Worm (Caenorhabditis elegans) whole organism, L4 larva: ENCODE data around the gene alkb-8.
A peak's percentile ranks its signal among the peaks of the same experiment; 100 is the strongest.

Experiments used
- F10B5.3 ChIP-seq: sonication (generic microtip); optimal IDR thresholded peaks from 2 replicates; lab custom pipeline; 2016; ENCODE audit warnings: mild to moderate bottlenecking, missing genetic modification characterization, missing compliant biosample characterization
- F37D6.2 ChIP-seq: sonication (generic microtip); optimal IDR thresholded peaks from 2 replicates; lab custom pipeline; 2016; ENCODE audit warnings: mild to moderate bottlenecking, missing genetic modification characterization, missing compliant biosample characterization
- F49E8.2 ChIP-seq: sonication (generic microtip); optimal IDR thresholded peaks from 2 replicates; lab custom pipeline; 2016; ENCODE audit warnings: missing compliant biosample characterization, mild to moderate bottlenecking, missing genetic modification characterization, borderline replicate concordance
- R02D3.7 ChIP-seq: fragments of 150-350 bp; sonication (generic microtip); optimal IDR thresholded peaks from 3 replicates; lab custom pipeline; 2014; ENCODE audit warnings: missing biosample characterization, missing genetic modification characterization
- Y5F2A.4 ChIP-seq: fragments of 200-800 bp; sonication (Bioruptor generic); optimal IDR thresholded peaks from 2 replicates; lab custom pipeline; 2018; ENCODE audit warnings: mild to moderate bottlenecking, missing genetic modification characterization, missing compliant biosample characterization
- ZK337.2 ChIP-seq: fragments of 200-800 bp; sonication (Bioruptor generic); IDR thresholded peaks from 2 replicates; pipeline ENCODE4 v1.3.6; 2022; ENCODE audit warnings: missing genetic modification reagents, missing genetic modification characterization, missing compliant biosample characterization
- aha-1 ChIP-seq: fragments of 150-350 bp; peaks from one replicate; lab custom pipeline; 2014; ENCODE audit warnings: missing biosample characterization, missing genetic modification characterization
- ama-1 ChIP-seq: fragments of 150-350 bp; optimal IDR thresholded peaks from 2 replicates; lab custom pipeline; 2014; ENCODE audit warnings: inconsistent platforms, mixed read lengths
- attf-4 ChIP-seq: sonication (generic microtip); optimal IDR thresholded peaks from 3 replicates; lab custom pipeline; 2017; ENCODE audit warnings: missing biosample characterization, missing genetic modification characterization
- ceh-20 ChIP-seq: fragments of 200-800 bp; sonication (Bioruptor generic); IDR thresholded peaks from 2 replicates; pipeline ENCODE4 v1.3.6; 2022; ENCODE audit warnings: missing genetic modification reagents, missing genetic modification characterization, missing compliant biosample characterization
- ceh-28 ChIP-seq: fragments of 150-350 bp; optimal IDR thresholded peaks from 2 replicates; lab custom pipeline; 2014; ENCODE audit warnings: missing biosample characterization, missing genetic modification reagents, missing genetic modification characterization
- ces-1 ChIP-seq: fragments of 150-350 bp; sonication (generic microtip); optimal IDR thresholded peaks from 4 replicates; lab custom pipeline; 2014; ENCODE audit warnings: missing biosample characterization, missing genetic modification reagents, missing genetic modification characterization
- dpl-1 ChIP-seq: fragments of 150-350 bp; optimal IDR thresholded peaks from 2 replicates; lab custom pipeline; 2014; ENCODE audit warnings: missing biosample characterization, missing genetic modification reagents, missing genetic modification characterization
- egl-27 ChIP-seq: sonication (generic microtip); optimal IDR thresholded peaks from 3 replicates; lab custom pipeline; 2017; ENCODE audit warnings: missing biosample characterization, missing genetic modification reagents, missing genetic modification characterization
- egl-43 ChIP-seq: fragments of 200-800 bp; sonication (Bioruptor generic); IDR thresholded peaks from 2 replicates; pipeline ENCODE4 v1.3.6; 2022; ENCODE audit warnings: missing genetic modification reagents, missing genetic modification characterization, missing compliant biosample characterization
- fos-1 ChIP-seq: fragments of 150-350 bp; optimal IDR thresholded peaks from 2 replicates; lab custom pipeline; 2014; ENCODE audit warnings: missing biosample characterization, missing genetic modification characterization
- gei-8 ChIP-seq: fragments of 200-800 bp; sonication (Bioruptor generic); optimal IDR thresholded peaks from 2 replicates; lab custom pipeline; 2018; ENCODE audit warnings: mild to moderate bottlenecking, missing genetic modification characterization, missing compliant biosample characterization
- hif-1 ChIP-seq, 2 experiments: sonication (generic microtip); optimal IDR thresholded peaks; 2 replicates each; lab custom pipeline; 2016 to 2017; ENCODE audit warnings: missing compliant biosample characterization in 2 of 2, missing genetic modification characterization in 2 of 2, missing genetic modification reagents in 2 of 2, missing genotype in 2 of 2, mild to moderate bottlenecking in 1 of 2
- hlh-11 ChIP-seq: fragments of 200-800 bp; sonication (Bioruptor generic); optimal IDR thresholded peaks from 2 replicates; lab custom pipeline; 2018; ENCODE audit warnings: mild to moderate bottlenecking, missing genetic modification characterization, missing compliant biosample characterization
- lim-7 ChIP-seq: fragments of 200-800 bp; sonication (Bioruptor generic); IDR thresholded peaks from 2 replicates; pipeline ENCODE4 v1.3.6; 2022; ENCODE audit warnings: missing genetic modification characterization, missing compliant biosample characterization
- lin-13 ChIP-seq: fragments of 150-350 bp; optimal IDR thresholded peaks from 2 replicates; lab custom pipeline; 2014; ENCODE audit warnings: missing biosample characterization, missing genetic modification reagents, missing genetic modification characterization
- lin-39 ChIP-seq: fragments of 150-350 bp; optimal IDR thresholded peaks from 2 replicates; lab custom pipeline; 2014; ENCODE audit warnings: missing biosample characterization, missing genetic modification reagents, missing genetic modification characterization
- lir-3 ChIP-seq: sonication (generic microtip); optimal IDR thresholded peaks from 2 replicates; lab custom pipeline; 2016; ENCODE audit warnings: mild to moderate bottlenecking, missing genetic modification characterization, missing compliant biosample characterization
- madf-9 ChIP-seq: fragments of 200-800 bp; sonication (Bioruptor generic); conservative IDR thresholded peaks from 2 replicates; pipeline ENCODE4 v1.3.6; 2022; ENCODE audit warnings: missing genetic modification reagents, missing genetic modification characterization, missing compliant biosample characterization
- mep-1 ChIP-seq: fragments of 150-350 bp; sonication (generic microtip); optimal IDR thresholded peaks from 3 replicates; lab custom pipeline; 2014; ENCODE audit warnings: missing biosample characterization, missing genetic modification characterization
- mes-2 ChIP-seq: sonication (generic microtip); optimal IDR thresholded peaks from 2 replicates; lab custom pipeline; 2016; ENCODE audit warnings: missing genotype, mild to moderate bottlenecking, missing genetic modification characterization, missing compliant biosample characterization; ENCODE audit not compliant: poor library complexity, severe bottlenecking
- mxl-2 ChIP-seq: fragments of 200-800 bp; sonication (Bioruptor generic); conservative IDR thresholded peaks from 2 replicates; pipeline ENCODE4 v1.3.6; 2022; ENCODE audit warnings: missing genetic modification reagents, missing genetic modification characterization, missing compliant biosample characterization
- mxl-3 ChIP-seq: fragments of 200-800 bp; sonication (Bioruptor generic); optimal IDR thresholded peaks from 2 replicates; lab custom pipeline; 2018; ENCODE audit warnings: mild to moderate bottlenecking, missing genetic modification characterization, missing compliant biosample characterization
- nhr-10 ChIP-seq: fragments of 150-350 bp; optimal IDR thresholded peaks from 2 replicates; lab custom pipeline; 2014; ENCODE audit warnings: missing biosample characterization, missing genetic modification characterization
- nhr-237 ChIP-seq: sonication (generic microtip); optimal IDR thresholded peaks from 2 replicates; lab custom pipeline; 2017; ENCODE audit warnings: missing biosample characterization, missing genetic modification characterization
- nhr-42 ChIP-seq: fragments of 200-800 bp; sonication (Bioruptor generic); IDR thresholded peaks from 2 replicates; pipeline ENCODE4 v1.3.6; 2022; ENCODE audit warnings: missing genetic modification characterization, missing compliant biosample characterization
- nhr-48 ChIP-seq: sonication (generic microtip); optimal IDR thresholded peaks from 2 replicates; lab custom pipeline; 2016; ENCODE audit warnings: mild to moderate bottlenecking, missing genetic modification characterization, missing compliant biosample characterization
- nhr-76 ChIP-seq: fragments of 150-350 bp; optimal IDR thresholded peaks from 2 replicates; lab custom pipeline; 2014; ENCODE audit warnings: missing biosample characterization, missing genetic modification characterization
- nhr-77 ChIP-seq: fragments of 150-350 bp; optimal IDR thresholded peaks from 2 replicates; lab custom pipeline; 2014; ENCODE audit warnings: missing biosample characterization, missing genetic modification characterization
- pqm-1 ChIP-seq: sonication (generic microtip); optimal IDR thresholded peaks from 2 replicates; lab custom pipeline; 2017; ENCODE audit warnings: missing biosample characterization, missing genetic modification characterization
- rbr-2 ChIP-seq: sonication (generic microtip); optimal IDR thresholded peaks from 2 replicates; lab custom pipeline; 2016; ENCODE audit warnings: missing genotype, missing genetic modification characterization, missing compliant biosample characterization
- saeg-2 ChIP-seq: fragments of 200-800 bp; sonication (Bioruptor generic); IDR thresholded peaks from 2 replicates; pipeline ENCODE4 v1.3.6; 2022; ENCODE audit warnings: missing genetic modification reagents, missing genetic modification characterization, missing compliant biosample characterization
- set-16 ChIP-seq: fragments of 200-800 bp; sonication (Bioruptor generic); IDR thresholded peaks from 2 replicates; pipeline ENCODE4 v1.3.6; 2022; ENCODE audit warnings: missing genetic modification reagents, missing genetic modification characterization, missing compliant biosample characterization
- skn-1 ChIP-seq: fragments of 150-350 bp; optimal IDR thresholded peaks from 2 replicates; lab custom pipeline; 2014; ENCODE audit warnings: missing biosample characterization, missing genetic modification characterization
- unc-130 ChIP-seq: sonication (generic microtip); optimal IDR thresholded peaks from 2 replicates; lab custom pipeline; 2016; ENCODE audit warnings: missing genetic modification reagents, missing genetic modification characterization, missing compliant biosample characterization
- zfp-3 ChIP-seq: fragments of 200-800 bp; sonication (Bioruptor generic); conservative IDR thresholded peaks from 2 replicates; pipeline ENCODE4 v1.3.6; 2022; ENCODE audit warnings: missing genetic modification reagents, missing genetic modification characterization, missing compliant biosample characterization
- zip-11 ChIP-seq: fragments of 200-800 bp; sonication (Bioruptor generic); IDR thresholded peaks from 2 replicates; pipeline ENCODE4 v1.3.6; 2022; ENCODE audit warnings: missing genetic modification characterization, missing compliant biosample characterization

The alkb-8 gene

ce11 chrIII:3735509-3736255 lies 26.6 kb downstream of the alkb-8 start (continued):
- TF ChIP-seq R02D3.7 (tag; lab: Kevin White, UChicago), result no peak
- no peak for TF ChIP-seq ZK337.2 (GFP tag; lab: Robert Waterston, UW)
- TF ChIP-seq saeg-2 (GFP tag; lab: Robert Waterston, UW), result no peak
- TF ChIP-seq aha-1 (tag; lab: Kevin White, UChicago), result peak; percentile 71
- no peak for TF ChIP-seq mes-2
- TF ChIP-seq lin-13 (GFP tag; lab: Kevin White, UChicago), result no peak
- no peak for TF ChIP-seq nhr-42
- no peak for TF ChIP-seq egl-43 (GFP tag; lab: Robert Waterston, UW)
- no peak for TF ChIP-seq rbr-2 (tag; lab: Kevin White, UChicago)
- TF ChIP-seq F49E8.2 (tag; lab: Kevin White, UChicago), result no peak
- no peak for TF ChIP-seq mep-1 (tag; lab: Kevin White, UChicago)
- no peak for TF ChIP-seq nhr-76 (tag; lab: Kevin White, UChicago)
- TF ChIP-seq skn-1, result no peak
- TF ChIP-seq ama-1 (lab: Kevin White, UChicago), result peak; percentile 76
- TF ChIP-seq hlh-11, result peak; percentile 42
- TF ChIP-seq zfp-3 (GFP tag; lab: Robert Waterston, UW), result no peak
- no peak for TF ChIP-seq pqm-1 (tag; lab: Kevin White, UChicago)
- peak; percentile 38 for TF ChIP-seq mxl-3 (GFP tag; lab: Kevin White, UChicago)
- TF ChIP-seq F37D6.2 (tag; lab: Kevin White, UChicago), result peak; percentile 1
- no peak for TF ChIP-seq dpl-1 (GFP tag; lab: Kevin White, UChicago)
- TF ChIP-seq attf-4 (tag; lab: Kevin White, UChicago), result no peak
- TF ChIP-seq lin-39 (tag; lab: Kevin White, UChicago), result no peak

ce11 chrIII:3736302-3736701 lies 27.2 kb downstream of the alkb-8 start, which contains the start of gene F34D10.4:
Gene F34D10.4 (plus strand): TSS chrIII:3736602.
- TF ChIP-seq saeg-2 (GFP tag; lab: Robert Waterston, UW) (no peak), egl-27 (tag; lab: Kevin White, UChicago) (no peak), madf-9 (GFP tag; lab: Robert Waterston, UW) (no peak), ces-1 (GFP tag; lab: Kevin White, UChicago) (no peak), aha-1 (tag; lab: Kevin White, UChicago) (no peak), fos-1 (tag; lab: Kevin White, UChicago) (no peak), nhr-237 (no peak), nhr-48 (tag; lab: Kevin White, UChicago) (no peak), skn-1 (no peak), zip-11 (GFP tag; lab: Robert Waterston, UW) (no peak)

DNA sequence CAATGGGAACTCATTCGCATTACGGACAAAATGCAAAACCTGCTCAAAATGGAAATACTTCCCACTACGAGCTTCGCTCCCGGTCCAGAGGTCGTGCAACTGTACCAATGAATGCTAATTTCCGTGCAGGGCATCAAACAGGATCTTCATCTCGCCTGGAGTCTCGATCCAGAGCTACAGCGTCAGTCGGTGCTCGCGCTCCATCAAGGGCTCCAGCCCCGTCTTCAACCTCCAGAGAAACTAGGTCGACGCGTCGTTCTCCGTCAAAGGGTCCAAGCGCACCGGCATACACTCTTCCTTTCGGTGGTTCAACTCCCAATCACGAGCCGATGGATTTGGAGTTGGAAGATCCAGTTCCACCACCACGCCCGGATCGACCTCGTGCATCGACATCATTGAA lies 28.6 kb downstream of the alkb-8 start:
- TF ChIP-seq set-16 (GFP tag; lab: Robert Waterston, UW) (peak; percentile 65), hif-1 (tag; optimal IDR thresholded peaks at IDR 0.05; lab: Kevin White, UChicago) (no peak), nhr-10 (no peak), unc-130 (GFP tag; lab: Kevin White, UChicago) (no peak), Y5F2A.4 (GFP tag; lab: Kevin White, UChicago) (no peak), mep-1 (tag; lab: Kevin White, UChicago) (no peak), lim-7 (GFP tag; lab: Robert Waterston, UW) (peak; percentile 33; the same call in 1 of the 2 replicates), F10B5.3 (tag; lab: Kevin White, UChicago) (no peak)

ce11 chrIII:3738331-3738730 lies 29.2 kb downstream of the alkb-8 start:
- TF ChIP-seq aha-1 (tag; lab: Kevin White, UChicago) (no peak), ceh-20 (no peak), ceh-28 (tag; lab: Kevin White, UChicago) (no peak), mxl-2 (GFP tag; lab: Robert Waterston, UW) (no peak), nhr-10 (no peak), gei-8 (GFP tag; lab: Kevin White, UChicago) (no peak), ama-1 (lab: Kevin White, UChicago) (no peak), nhr-77 (tag; lab: Kevin White, UChicago) (no peak), F37D6.2 (tag; lab: Kevin White, UChicago) (no peak), lir-3 (tag; lab: Kevin White, UChicago) (no peak)
